Worm (Caenorhabditis elegans) whole organism, midembryonic: ENCODE data around the gene rap-2.

Source experiments
- T22C8.4 ChIP-seq: fragments of 200-800 bp; sonication (Bioruptor generic); IDR thresholded peaks from 2 replicates; pipeline ENCODE4 v1.3.6; 2022; ENCODE audit warnings: missing genetic modification characterization, missing compliant biosample characterization
- cog-1 ChIP-seq: sonication (generic microtip); optimal IDR thresholded peaks from 2 replicates; lab custom pipeline; 2016; ENCODE audit warnings: missing genetic modification characterization, missing compliant biosample characterization
- flt-1 ChIP-seq: fragments of 200-800 bp; sonication (Bioruptor generic); IDR thresholded peaks from 2 replicates; pipeline ENCODE4 v1.3.6; 2022; ENCODE audit warnings: missing genetic modification characterization, missing compliant biosample characterization
- klf-2 ChIP-seq: fragments of 200-800 bp; sonication (Bioruptor generic); conservative IDR thresholded peaks from 2 replicates; pipeline ENCODE4 v1.3.6; 2022; ENCODE audit warnings: missing genetic modification reagents, missing genetic modification characterization, missing compliant biosample characterization
- med-1 ChIP-seq: sonication (generic microtip); optimal IDR thresholded peaks from 2 replicates; lab custom pipeline; 2017; ENCODE audit warnings: missing genetic modification characterization, mild to moderate bottlenecking, missing compliant biosample characterization, antibody characterized with exemption, missing genetic modification reagents; ENCODE audit not compliant: insufficient read depth
- ref-1 ChIP-seq: fragments of 200-800 bp; sonication (Bioruptor generic); conservative IDR thresholded peaks from 2 replicates; pipeline ENCODE4 v1.3.6; 2022; ENCODE audit warnings: missing genetic modification reagents, missing genetic modification characterization, missing compliant biosample characterization
- tab-1 ChIP-seq: fragments of 200-800 bp; sonication (Bioruptor generic); IDR thresholded peaks from 2 replicates; pipeline ENCODE4 v1.3.6; 2022; ENCODE audit warnings: missing genetic modification characterization, missing compliant biosample characterization
- ztf-23 ChIP-seq: fragments of 200-800 bp; sonication (Bioruptor generic); IDR thresholded peaks from 2 replicates; pipeline ENCODE4 v1.3.6; 2022; ENCODE audit warnings: missing genetic modification reagents, missing genetic modification characterization, missing compliant biosample characterization
- ztf-29 ChIP-seq: fragments of 200-800 bp; sonication (Bioruptor generic); IDR thresholded peaks from 2 replicates; pipeline ENCODE4 v1.3.6; 2022; ENCODE audit warnings: missing genetic modification reagents, missing genetic modification characterization, missing compliant biosample characterization

The rap-2 gene

ce11 chrV:15020732-15021131 is 43.2 kb downstream of the rap-2 start, which contains the start of gene F14H8.5:
TSS of gene F14H8.5 (plus strand) at chrV:15021032.
- TF ChIP-seq ztf-29 (GFP tag; lab: Robert Waterston, UW): no peak
- no peak for TF ChIP-seq med-1 (GFP tag; lab: Kevin White, UChicago)
- TF ChIP-seq ref-1: no peak
- no peak for TF ChIP-seq T22C8.4 (GFP tag; lab: Robert Waterston, UW)
- TF ChIP-seq flt-1: no peak
- no peak for TF ChIP-seq ztf-23 (GFP tag; lab: Robert Waterston, UW)
- TF ChIP-seq klf-2: no peak
- TF ChIP-seq cog-1 (tag; lab: Kevin White, UChicago): no peak
- TF ChIP-seq tab-1 (GFP tag; lab: Robert Waterston, UW): no peak

- TF ChIP-seq ref-1 (no peak), flt-1 (no peak), cog-1 (tag; lab: Kevin White, UChicago) (no peak), ztf-29 (GFP tag; lab: Robert Waterston, UW) (no peak), tab-1 (GFP tag; lab: Robert Waterston, UW) (no peak), T22C8.4 (GFP tag; lab: Robert Waterston, UW) (no peak), ztf-23 (GFP tag; lab: Robert Waterston, UW) (no peak)
These were observed 43.7 kb downstream of the rap-2 start, which contains the start of gene F14H8.2 for ce11 chrV:15020229-15020628. TSS of gene F14H8.2 (minus strand) at chrV:15020329.

- no peak for TF ChIP-seq cog-1 (tag; lab: Kevin White, UChicago)
- TF ChIP-seq ztf-29 (GFP tag; lab: Robert Waterston, UW): no peak
- TF ChIP-seq ztf-23 (GFP tag; lab: Robert Waterston, UW): no peak
- no peak for TF ChIP-seq klf-2
- TF ChIP-seq tab-1 (GFP tag; lab: Robert Waterston, UW): no peak
- TF ChIP-seq flt-1: no peak
- no peak for TF ChIP-seq T22C8.4 (GFP tag; lab: Robert Waterston, UW)
- no peak for TF ChIP-seq med-1 (GFP tag; lab: Kevin White, UChicago)
- no peak for TF ChIP-seq ref-1
These were observed 47.0 kb downstream of the rap-2 start for ce11 chrV:15016795-15017429.

ce11 chrV:15015799-15016198 is 48.1 kb downstream of the rap-2 start:
- no peak for TF ChIP-seq ztf-29 (GFP tag; lab: Robert Waterston, UW)
- TF ChIP-seq flt-1: no peak
- no peak for TF ChIP-seq ref-1
- no peak for TF ChIP-seq ztf-23 (GFP tag; lab: Robert Waterston, UW)

ce11 chrV:15014164-15014563 is 49.7 kb downstream of the rap-2 start, which contains the start of gene obr-2:
TSS of gene obr-2 (minus strand) at chrV:15014264.
- no peak for TF ChIP-seq cog-1 (tag; lab: Kevin White, UChicago)
- no peak for TF ChIP-seq ref-1
- no peak for TF ChIP-seq ztf-23 (GFP tag; lab: Robert Waterston, UW)
- no peak for TF ChIP-seq T22C8.4 (GFP tag; lab: Robert Waterston, UW)
- TF ChIP-seq tab-1 (GFP tag; lab: Robert Waterston, UW): no peak
- TF ChIP-seq ztf-29 (GFP tag; lab: Robert Waterston, UW): no peak
- no peak for TF ChIP-seq klf-2
- TF ChIP-seq flt-1: no peak
- TF ChIP-seq med-1 (GFP tag; lab: Kevin White, UChicago): no peak

- TF ChIP-seq klf-2: no peak
- no peak for TF ChIP-seq med-1 (GFP tag; lab: Kevin White, UChicago)
- TF ChIP-seq T22C8.4 (GFP tag; lab: Robert Waterston, UW): no peak
- no peak for TF ChIP-seq ref-1
- TF ChIP-seq cog-1 (tag; lab: Kevin White, UChicago): no peak
- no peak for TF ChIP-seq flt-1
These were observed 50.6 kb downstream of the rap-2 start for ce11 chrV:15013328-15013727.

- TF ChIP-seq T22C8.4 (GFP tag; lab: Robert Waterston, UW) (no peak), klf-2 (no peak), tab-1 (GFP tag; lab: Robert Waterston, UW) (no peak)
These were observed 51.2 kb downstream of the rap-2 start for ce11 chrV:15012542-15013301.

ce11 chrV:15011560-15011959 is 52.3 kb downstream of the rap-2 start, which contains the start of gene nmr-2:
TSS of gene nmr-2 (minus strand) at chrV:15011660.
- TF ChIP-seq ztf-29 (GFP tag; lab: Robert Waterston, UW) (no peak), ref-1 (no peak), cog-1 (tag; lab: Kevin White, UChicago) (no peak), T22C8.4 (GFP tag; lab: Robert Waterston, UW) (no peak), ztf-23 (GFP tag; lab: Robert Waterston, UW) (no peak)
